Worm (Caenorhabditis elegans): Measurements from ENCODE around the gene hrde-1.

ce11 chrIII:4157298-4157697, 18.7 kb downstream of the hrde-1 start, which contains the start of gene C16C10.9:
- TF ChIP-seq elt-1 (tag; optimal IDR thresholded peaks at IDR 0.05) (no peak), snpc-4 (tag; optimal IDR thresholded peaks at IDR 0.05) (no peak), lin-15B (tag; optimal IDR thresholded peaks at IDR 0.05) (no peak), ama-1 (optimal IDR thresholded peaks at IDR 0.05) (no peak), ceh-82 (tag; optimal IDR thresholded peaks at IDR 0.05) (no peak), lin-39 (tag; optimal IDR thresholded peaks at IDR 0.05) (no peak), zag-1 (tag; optimal IDR thresholded peaks at IDR 0.05) (no peak), R02D3.7 (tag; optimal IDR thresholded peaks at IDR 0.05) (no peak), ztf-4 (tag; optimal IDR thresholded peaks at IDR 0.05) (no peak), nhr-77 (tag; optimal IDR thresholded peaks at IDR 0.05) (no peak), nhr-76 (tag; optimal IDR thresholded peaks at IDR 0.05) (no peak)

All from whole organism, L3 larva.